Fruit fly (Drosophila melanogaster) whole organism, embryonic: ENCODE results near the gene CG17349.

Source experiments
- CG10209 ChIP-seq: fragments of 200-800 bp; sonication (Bioruptor generic); optimal IDR thresholded peaks from 3 replicates; lab custom pipeline; 2017; ENCODE audit warnings: missing biosample characterization, mild to moderate bottlenecking, missing genetic modification characterization, missing genetic modification reagents
- CG10543 ChIP-seq: fragments of 200-800 bp; sonication (Bioruptor generic); optimal IDR thresholded peaks from 3 replicates; lab custom pipeline; 2017; ENCODE audit warnings: missing biosample characterization, mild to moderate bottlenecking, missing genetic modification characterization, moderate library complexity
- CG10959 ChIP-seq: fragments of 200-800 bp; sonication (Bioruptor generic); IDR thresholded peaks from 2 replicates; pipeline ENCODE4 v1.3.6; 2022; ENCODE audit warnings: missing biosample characterization, missing genetic modification characterization
- CG11504 ChIP-seq: fragments of 200-800 bp; sonication (Bioruptor generic); optimal IDR thresholded peaks from 3 replicates; lab custom pipeline; 2019; ENCODE audit warnings: missing biosample characterization, mild to moderate bottlenecking, missing genetic modification characterization, moderate library complexity
- CG12104 ChIP-seq: fragments of 200-800 bp; sonication (Bioruptor generic); optimal IDR thresholded peaks from 3 replicates; lab custom pipeline; 2016; ENCODE audit warnings: missing biosample characterization, missing genetic modification characterization
- CG13287 ChIP-seq: fragments of 200-800 bp; sonication (Bioruptor generic); IDR thresholded peaks from 2 replicates; pipeline ENCODE4 v1.3.6; 2022; ENCODE audit warnings: missing biosample characterization, missing genetic modification characterization; ENCODE audit not compliant: partially characterized antibody
- CG15479 ChIP-seq: fragments of 200-800 bp; sonication (Bioruptor generic); optimal IDR thresholded peaks from 3 replicates; lab custom pipeline; 2019; ENCODE audit warnings: missing biosample characterization, mild to moderate bottlenecking, missing genetic modification characterization, moderate library complexity
- CG16863 ChIP-seq: fragments of 200-800 bp; sonication (Bioruptor generic); optimal IDR thresholded peaks from 3 replicates; lab custom pipeline; 2016; ENCODE audit warnings: missing biosample characterization, missing genetic modification characterization
- CG2199 ChIP-seq: fragments of 200-800 bp; sonication (Bioruptor generic); IDR thresholded peaks from 3 replicates; pipeline ENCODE4 v1.3.6; 2022; ENCODE audit warnings: missing biosample characterization, missing genetic modification characterization
- CG2202 ChIP-seq: fragments of 200-800 bp; sonication (Bioruptor generic); optimal IDR thresholded peaks from 2 replicates; lab custom pipeline; 2018; ENCODE audit warnings: missing biosample characterization, mild to moderate bottlenecking, missing genetic modification characterization
- CG2678 ChIP-seq: fragments of 200-800 bp; sonication (Bioruptor generic); optimal IDR thresholded peaks from 3 replicates; lab custom pipeline; 2019; ENCODE audit warnings: missing biosample characterization, mild to moderate bottlenecking, missing genetic modification characterization, moderate library complexity
- CG2875 ChIP-seq: fragments of 200-800 bp; sonication (Bioruptor generic); optimal IDR thresholded peaks from 2 replicates; lab custom pipeline; 2017; ENCODE audit warnings: missing biosample characterization, mild to moderate bottlenecking, missing genetic modification characterization, missing genetic modification reagents
- CG7745 ChIP-seq: fragments of 200-800 bp; sonication (Bioruptor generic); optimal IDR thresholded peaks from 2 replicates; lab custom pipeline; 2018; ENCODE audit warnings: missing biosample characterization, mild to moderate bottlenecking, missing genetic modification characterization, moderate library complexity
- D ChIP-seq, 2 experiments: fragments of 200-800 bp in 1 of 2; fragments of >200 bp in 1 of 2; sonication (Bioruptor generic) in 1 of 2; optimal IDR thresholded peaks; 2 replicates in 1 of 2; 3 replicates in 1 of 2; lab custom pipeline; 2017; ENCODE audit warnings: mild to moderate bottlenecking in 1 of 2, missing biosample characterization in 1 of 2, missing genetic modification characterization in 1 of 2, missing genetic modification reagents in 1 of 2
- Dek ChIP-seq: fragments of 200-800 bp; sonication (Bioruptor generic); optimal IDR thresholded peaks from 3 replicates; lab custom pipeline; 2019; ENCODE audit warnings: missing biosample characterization, mild to moderate bottlenecking, missing genetic modification characterization, moderate library complexity
- Dref ChIP-seq: fragments of 200-800 bp; sonication (Bioruptor generic); IDR thresholded peaks from 2 replicates; pipeline ENCODE4 v1.3.6; 2022; ENCODE audit warnings: missing biosample characterization, missing genetic modification characterization
- GATAe ChIP-seq: fragments of 200-800 bp; sonication (Bioruptor generic); conservative IDR thresholded peaks from 2 replicates; pipeline ENCODE4 v1.3.6; 2022; ENCODE audit warnings: missing biosample characterization, missing genetic modification characterization
- HLH3B ChIP-seq: fragments of 200-800 bp; sonication (Bioruptor generic); IDR thresholded peaks from 2 replicates; pipeline ENCODE4 v1.3.6; 2022; ENCODE audit warnings: missing biosample characterization, missing genetic modification characterization
- Ssrp ChIP-seq: fragments of 200-800 bp; sonication (Bioruptor generic); optimal IDR thresholded peaks from 2 replicates; lab custom pipeline; 2018; ENCODE audit warnings: missing biosample characterization, mild to moderate bottlenecking, missing genetic modification characterization, moderate library complexity
- Stat92E ChIP-seq, 3 experiments: fragments of >200 bp in 2 of 3; fragments of 200-800 bp in 1 of 3; sonication (Bioruptor generic) in 1 of 3; optimal IDR thresholded peaks; 2 replicates each; lab custom pipeline; 2017 to 2019; ENCODE audit warnings: missing biosample characterization in 3 of 3, missing genetic modification characterization in 3 of 3, mild to moderate bottlenecking in 1 of 3, moderate library complexity in 1 of 3
- Xrp1 ChIP-seq: fragments of 200-800 bp; sonication (Bioruptor generic); IDR thresholded peaks from 2 replicates; pipeline ENCODE4 v1.3.6; 2022; ENCODE audit warnings: missing biosample characterization, missing genetic modification characterization
- aop ChIP-seq: fragments of 200-800 bp; sonication (Bioruptor generic); IDR thresholded peaks from 2 replicates; pipeline ENCODE4 v1.3.6; 2022; ENCODE audit warnings: missing biosample characterization, missing genetic modification characterization
- cad ChIP-seq: fragments of >200 bp; optimal IDR thresholded peaks from 2 replicates; lab custom pipeline; 2017; ENCODE audit warnings: missing biosample characterization, missing genetic modification characterization
- caup ChIP-seq: fragments of 200-800 bp; sonication (Bioruptor generic); optimal IDR thresholded peaks from 3 replicates; lab custom pipeline; 2017; ENCODE audit warnings: missing biosample characterization, mild to moderate bottlenecking, missing genetic modification characterization, moderate library complexity; ENCODE audit not compliant: severe bottlenecking
- dmrt11E ChIP-seq: fragments of 200-800 bp; sonication (Bioruptor generic); optimal IDR thresholded peaks from 3 replicates; lab custom pipeline; 2018; ENCODE audit warnings: missing biosample characterization, mild to moderate bottlenecking, missing genetic modification characterization, moderate library complexity
- dmrt99B ChIP-seq: fragments of 200-800 bp; sonication (Bioruptor generic); optimal IDR thresholded peaks from 2 replicates; lab custom pipeline; 2018; ENCODE audit warnings: missing biosample characterization, mild to moderate bottlenecking, missing genetic modification characterization, moderate library complexity
- fd102C ChIP-seq: fragments of 200-800 bp; sonication (Bioruptor generic); optimal IDR thresholded peaks from 2 replicates; lab custom pipeline; 2018; ENCODE audit warnings: missing biosample characterization, mild to moderate bottlenecking, missing genetic modification characterization, moderate library complexity
- gsb-n ChIP-seq: fragments of 200-800 bp; sonication (Bioruptor generic); optimal IDR thresholded peaks from 3 replicates; lab custom pipeline; 2018; ENCODE audit warnings: missing biosample characterization, mild to moderate bottlenecking, missing genetic modification characterization
- hb ChIP-seq: fragments of 200-800 bp; sonication (Bioruptor generic); IDR thresholded peaks from 3 replicates; pipeline ENCODE4 v1.3.6; 2022; ENCODE audit warnings: missing biosample characterization, missing genetic modification characterization; ENCODE audit not compliant: partially characterized antibody
- hth ChIP-seq: fragments of >200 bp; optimal IDR thresholded peaks from 2 replicates; lab custom pipeline; 2017; ENCODE audit warnings: inconsistent platforms
- nmo ChIP-seq: fragments of 200-800 bp; sonication (Bioruptor generic); optimal IDR thresholded peaks from 2 replicates; lab custom pipeline; 2018; ENCODE audit warnings: missing biosample characterization, mild to moderate bottlenecking, missing genetic modification characterization, moderate library complexity
- row ChIP-seq: fragments of 200-800 bp; sonication (Bioruptor generic); IDR thresholded peaks from 3 replicates; pipeline ENCODE4 v1.3.6; 2022; ENCODE audit warnings: missing biosample characterization, missing genetic modification characterization
- sens ChIP-seq: fragments of 200-800 bp; sonication (Bioruptor generic); peaks from one replicate; lab custom pipeline; 2016; ENCODE audit warnings: missing biosample characterization, missing genetic modification characterization
- tll ChIP-seq, 2 experiments: fragments of 200-800 bp in 1 of 2; fragments of >200 bp in 1 of 2; sonication (Bioruptor generic) in 1 of 2; optimal IDR thresholded peaks; 2 replicates each; lab custom pipeline; 2017 to 2019; ENCODE audit warnings: missing biosample characterization in 2 of 2, missing genetic modification characterization in 2 of 2, mild to moderate bottlenecking in 1 of 2, moderate library complexity in 1 of 2
- twi ChIP-seq: fragments of 200-800 bp; optimal IDR thresholded peaks from 2 replicates; lab custom pipeline; 2019; ENCODE audit warnings: missing biosample characterization, mild to moderate bottlenecking, missing genetic modification characterization, moderate library complexity
- zen ChIP-seq: fragments of 200-800 bp; sonication (Bioruptor generic); optimal IDR thresholded peaks from 3 replicates; lab custom pipeline; 2018; ENCODE audit warnings: missing biosample characterization, mild to moderate bottlenecking, missing genetic modification characterization, moderate library complexity

Gene CG17349

dm6 chr2L:19325420-19325819, 44.8 kb upstream of the CG17349 start (continued):
- TF ChIP-seq CG7745 (no peak), row (GFP tag; lab: Robert Waterston, UW) (peak; percentile 24; the same call in 2 of the 3 replicates), HLH3B (GFP tag; lab: Robert Waterston, UW) (peak; percentile 43; the same call in 1 of the 2 replicates), CG16863 (GFP tag; lab: Kevin White, UChicago) (no peak), dmrt99B (tag; lab: Kevin White, UChicago) (peak; percentile 45), CG10209 (GFP tag; lab: Kevin White, UChicago) (peak; percentile 1), CG2678 (tag; lab: Kevin White, UChicago) (peak; percentile 12), CG11504 (tag; lab: Kevin White, UChicago) (peak; percentile 33), dmrt11E (tag; lab: Kevin White, UChicago) (peak; percentile 27), CG2875 (GFP tag; lab: Kevin White, UChicago) (no peak), CG2202 (tag; lab: Kevin White, UChicago) (no peak), caup (GFP tag; lab: Kevin White, UChicago) (no peak), nmo (peak; percentile 6), CG10959 (GFP tag; lab: Robert Waterston, UW) (peak; percentile 43; the same call in 1 of the 2 replicates)
- TF ChIP-seq, all 482 proteins: peak for 45

- no peak for TF ChIP-seq Dek
- peak; percentile 90 for TF ChIP-seq zen (tag; lab: Kevin White, UChicago)
- TF ChIP-seq D (optimal IDR thresholded peaks at IDR 0.05; lab: Kevin White, UChicago) = peak; percentile 92
- TF ChIP-seq D (GFP tag; optimal IDR thresholded peaks at IDR 0.05; lab: Kevin White, UChicago) = no peak
- no peak for TF ChIP-seq Dref (GFP tag; lab: Robert Waterston, UW)
- TF ChIP-seq Xrp1 (GFP tag; lab: Robert Waterston, UW) = no peak
- TF ChIP-seq twi (tag; lab: Kevin White, UChicago) = peak; percentile 75
- peak; percentile 61 for TF ChIP-seq CG15479 (GFP tag; lab: Kevin White, UChicago)
- TF ChIP-seq Stat92E (GFP tag; optimal IDR thresholded peaks at IDR 0.05; lab: Kevin White, UChicago) = peak in 1 of 3 experiments; percentile 23
- TF ChIP-seq cad (GFP tag; lab: Kevin White, UChicago) = peak; percentile 36
- peak; percentile 55 for TF ChIP-seq hth (lab: Kevin White, UChicago)
- TF ChIP-seq CG13287 (GFP tag; lab: Robert Waterston, UW) = no peak
- TF ChIP-seq GATAe (GFP tag; lab: Robert Waterston, UW) = no peak
- peak; percentile 27 for TF ChIP-seq gsb-n (tag; lab: Kevin White, UChicago)
- no peak for TF ChIP-seq aop (GFP tag; lab: Robert Waterston, UW)
- peak; percentile 9 for TF ChIP-seq sens (GFP tag; lab: Kevin White, UChicago)
- TF ChIP-seq Ssrp (tag; lab: Kevin White, UChicago) = no peak
- TF ChIP-seq hb (GFP tag; lab: Robert Waterston, UW) = peak; percentile 28; the same call in 1 of the 3 replicates
- TF ChIP-seq CG10543 (GFP tag; lab: Kevin White, UChicago) = no peak
- TF ChIP-seq fd102C = no peak
- TF ChIP-seq CG2199 (GFP tag; lab: Robert Waterston, UW) = 0 out of 3 replicates have a peak, but pooled peaks have one; percentile 72
- TF ChIP-seq CG12104 (GFP tag; lab: Kevin White, UChicago) = no peak
- TF ChIP-seq tll (GFP tag; optimal IDR thresholded peaks at IDR 0.05; lab: Kevin White, UChicago) = peak in 1 of 2 experiments; percentile 83
These were observed 43.3 kb upstream of the CG17349 start for dm6 chr2L:19326819-19327425.
